Fruit fly (Drosophila melanogaster) whole organism, embryonic: ENCODE results near the gene TbCMF46.

Experiments
- Abd-B ChIP-seq: fragments of 200-800 bp; sonication (Bioruptor generic); optimal IDR thresholded peaks from 2 replicates; lab custom pipeline; 2018; ENCODE audit warnings: missing biosample characterization, mild to moderate bottlenecking, missing genetic modification characterization, moderate library complexity
- Ada2b ChIP-seq: fragments of 200-800 bp; sonication (Bioruptor generic); IDR thresholded peaks from 2 replicates; pipeline ENCODE4 v1.3.6; 2022; ENCODE audit warnings: missing biosample characterization, missing genetic modification characterization
- Blimp-1 ChIP-seq: fragments of 200-800 bp; sonication (Bioruptor generic); optimal IDR thresholded peaks from 3 replicates; lab custom pipeline; 2018; ENCODE audit warnings: missing biosample characterization, missing genetic modification characterization, mild to moderate bottlenecking, moderate library complexity, missing genetic modification reagents
- CG11696 ChIP-seq: fragments of 200-800 bp; sonication (Bioruptor generic); IDR thresholded peaks from 2 replicates; pipeline ENCODE4 v1.3.6; 2022; ENCODE audit warnings: missing biosample characterization, missing genetic modification characterization
- CG11723 ChIP-seq: fragments of 200-800 bp; sonication (Bioruptor generic); optimal IDR thresholded peaks from 2 replicates; lab custom pipeline; 2017; ENCODE audit warnings: missing biosample characterization, mild to moderate bottlenecking, missing genetic modification characterization
- CG12391 ChIP-seq: fragments of 200-800 bp; sonication (Bioruptor generic); optimal IDR thresholded peaks from 3 replicates; lab custom pipeline; 2018; ENCODE audit warnings: missing biosample characterization, mild to moderate bottlenecking, missing genetic modification characterization, moderate library complexity
- CG13624 ChIP-seq: fragments of 200-800 bp; sonication (Bioruptor generic); optimal IDR thresholded peaks from 2 replicates; lab custom pipeline; 2016; ENCODE audit warnings: missing biosample characterization, missing genetic modification characterization
- CG14441 ChIP-seq: fragments of 200-800 bp; sonication (Bioruptor generic); IDR thresholded peaks from 2 replicates; pipeline ENCODE4 v1.3.6; 2022; ENCODE audit warnings: missing biosample characterization, missing genetic modification characterization
- CG1792 ChIP-seq: fragments of 200-800 bp; sonication (Bioruptor generic); optimal IDR thresholded peaks from 2 replicates; lab custom pipeline; 2016; ENCODE audit warnings: missing biosample characterization, missing genetic modification characterization
- CG18262 ChIP-seq: fragments of 200-800 bp; optimal IDR thresholded peaks from 3 replicates; lab custom pipeline; 2019; ENCODE audit warnings: missing biosample characterization, mild to moderate bottlenecking, missing genetic modification characterization, moderate library complexity
- CG2116 ChIP-seq: fragments of 200-800 bp; sonication (Bioruptor generic); optimal IDR thresholded peaks from 3 replicates; lab custom pipeline; 2018; ENCODE audit warnings: missing biosample characterization, mild to moderate bottlenecking, missing genetic modification characterization
- CG32532 ChIP-seq: fragments of 200-800 bp; sonication (Bioruptor generic); IDR thresholded peaks from 2 replicates; pipeline ENCODE4 v1.3.6; 2022; ENCODE audit warnings: missing biosample characterization, missing genetic modification characterization
- CG32767 ChIP-seq: fragments of 200-800 bp; sonication (Bioruptor generic); IDR thresholded peaks from 2 replicates; pipeline ENCODE4 v1.3.6; 2022; ENCODE audit warnings: missing biosample characterization, missing genetic modification characterization
- CG33213 ChIP-seq: fragments of 200-800 bp; sonication (Bioruptor generic); optimal IDR thresholded peaks from 3 replicates; lab custom pipeline; 2016; ENCODE audit warnings: missing biosample characterization, missing genetic modification characterization
- CG3838 ChIP-seq: fragments of 200-800 bp; sonication (Bioruptor generic); optimal IDR thresholded peaks from 3 replicates; lab custom pipeline; 2016; ENCODE audit warnings: missing biosample characterization, missing genetic modification characterization
- CG42726 ChIP-seq: fragments of 200-800 bp; sonication (Bioruptor generic); IDR thresholded peaks from 2 replicates; pipeline ENCODE4 v1.3.6; 2022; ENCODE audit warnings: missing biosample characterization, missing genetic modification characterization; ENCODE audit not compliant: partially characterized antibody
- CG4328 ChIP-seq: fragments of 200-800 bp; sonication (Bioruptor generic); optimal IDR thresholded peaks from 3 replicates; lab custom pipeline; 2017; ENCODE audit warnings: missing biosample characterization, missing genetic modification reagents, missing genetic modification characterization
- CG4360 ChIP-seq: fragments of 200-800 bp; sonication (Bioruptor generic); IDR thresholded peaks from 2 replicates; pipeline ENCODE4 v1.3.6; 2022; ENCODE audit warnings: missing biosample characterization, missing genetic modification characterization
- CG6175 ChIP-seq: fragments of 200-800 bp; sonication (Bioruptor generic); IDR thresholded peaks from 3 replicates; pipeline ENCODE4 v1.3.6; 2022; ENCODE audit warnings: missing biosample characterization, missing genetic modification characterization
- CG7271 ChIP-seq: fragments of 200-800 bp; sonication (Bioruptor generic); optimal IDR thresholded peaks from 2 replicates; lab custom pipeline; 2018; ENCODE audit warnings: missing biosample characterization, mild to moderate bottlenecking, missing genetic modification characterization, moderate library complexity
- CG7928 ChIP-seq: fragments of 200-800 bp; sonication (Bioruptor generic); optimal IDR thresholded peaks from 2 replicates; lab custom pipeline; 2017; ENCODE audit warnings: missing biosample characterization, mild to moderate bottlenecking, missing genetic modification characterization
- CG7987 ChIP-seq: fragments of 200-800 bp; sonication (Bioruptor generic); optimal IDR thresholded peaks from 2 replicates; lab custom pipeline; 2018; ENCODE audit warnings: missing biosample characterization, mild to moderate bottlenecking, missing genetic modification characterization, moderate library complexity
- CrebB ChIP-seq: fragments of 200-800 bp; sonication (Bioruptor generic); optimal IDR thresholded peaks from 3 replicates; lab custom pipeline; 2018; ENCODE audit warnings: missing biosample characterization, mild to moderate bottlenecking, missing genetic modification characterization
- Dad ChIP-seq: fragments of 200-800 bp; sonication (Bioruptor generic); optimal IDR thresholded peaks from 3 replicates; lab custom pipeline; 2016; ENCODE audit warnings: missing biosample characterization, missing genetic modification characterization
- Dbx ChIP-seq: fragments of 200-800 bp; sonication (Bioruptor generic); IDR thresholded peaks from 3 replicates; pipeline ENCODE4 v1.3.6; 2022; ENCODE audit warnings: missing biosample characterization, missing genetic modification characterization
- Dip3 ChIP-seq: fragments of 200-800 bp; sonication (Bioruptor generic); optimal IDR thresholded peaks from 3 replicates; lab custom pipeline; 2016; ENCODE audit warnings: missing biosample characterization, missing genetic modification characterization
- Doc2 ChIP-seq: fragments of 200-800 bp; sonication (Bioruptor generic); IDR thresholded peaks from 2 replicates; pipeline ENCODE4 v1.3.6; 2022; ENCODE audit warnings: missing biosample characterization, missing genetic modification characterization
- E2f1 ChIP-seq: fragments of 200-800 bp; sonication (Bioruptor generic); IDR thresholded peaks from 2 replicates; pipeline ENCODE4 v1.3.6; 2022; ENCODE audit warnings: missing biosample characterization, missing genetic modification characterization
- MESR4 ChIP-seq: fragments of 200-800 bp; sonication (Bioruptor generic); optimal IDR thresholded peaks from 2 replicates; lab custom pipeline; 2018; ENCODE audit warnings: missing biosample characterization, mild to moderate bottlenecking, missing genetic modification characterization, moderate library complexity
- Mad ChIP-seq: fragments of 200-800 bp; sonication (Bioruptor generic); optimal IDR thresholded peaks from 2 replicates; lab custom pipeline; 2016; ENCODE audit warnings: missing biosample characterization, missing genetic modification characterization
- Nf-YC ChIP-seq: fragments of 200-800 bp; optimal IDR thresholded peaks from 3 replicates; lab custom pipeline; 2019; ENCODE audit warnings: missing biosample characterization, mild to moderate bottlenecking, missing genetic modification characterization, moderate library complexity
- Usf ChIP-seq: fragments of 200-800 bp; sonication (Bioruptor generic); optimal IDR thresholded peaks from 2 replicates; lab custom pipeline; 2017; ENCODE audit warnings: missing genotype, missing biosample characterization, missing genetic modification characterization
- ara ChIP-seq: fragments of 200-800 bp; sonication (Bioruptor generic); IDR thresholded peaks from 2 replicates; pipeline ENCODE4 v1.3.6; 2022; ENCODE audit warnings: missing biosample characterization, missing genetic modification characterization
- bsh ChIP-seq, 2 experiments: fragments of 200-800 bp; sonication (Bioruptor generic); optimal IDR thresholded peaks; 2 replicates each; lab custom pipeline; 2017 to 2018; ENCODE audit warnings: mild to moderate bottlenecking in 2 of 2, missing biosample characterization in 2 of 2, missing genetic modification characterization in 2 of 2, moderate library complexity in 1 of 2
- cwo ChIP-seq: fragments of 200-800 bp; sonication (Bioruptor generic); optimal IDR thresholded peaks from 3 replicates; lab custom pipeline; 2017; ENCODE audit warnings: missing biosample characterization, missing genetic modification characterization, mild to moderate bottlenecking, moderate library complexity, missing genetic modification reagents
- dysf ChIP-seq: fragments of 200-800 bp; sonication (Bioruptor generic); IDR thresholded peaks from 3 replicates; pipeline ENCODE4 v1.3.6; 2022; ENCODE audit warnings: missing biosample characterization, missing genetic modification characterization
- ems ChIP-seq: fragments of 200-800 bp; sonication (Bioruptor generic); optimal IDR thresholded peaks from 3 replicates; lab custom pipeline; 2016; ENCODE audit warnings: missing biosample characterization, missing genetic modification characterization
- eyg ChIP-seq: fragments of 200-800 bp; sonication (Bioruptor generic); optimal IDR thresholded peaks from 3 replicates; lab custom pipeline; 2016; ENCODE audit warnings: missing biosample characterization, missing genetic modification characterization
- gcm ChIP-seq: fragments of 200-800 bp; sonication (Bioruptor generic); optimal IDR thresholded peaks from 2 replicates; lab custom pipeline; 2019; ENCODE audit warnings: missing biosample characterization, mild to moderate bottlenecking, missing genetic modification characterization, moderate library complexity
- h ChIP-seq: fragments of >200 bp; optimal IDR thresholded peaks from 2 replicates; lab custom pipeline; 2017
- lmd ChIP-seq: fragments of 200-800 bp; sonication (Bioruptor generic); IDR thresholded peaks from 2 replicates; pipeline ENCODE4 v1.3.6; 2022; ENCODE audit warnings: missing biosample characterization, missing genetic modification characterization
- nerfin-1 ChIP-seq: fragments of 200-800 bp; sonication (Bioruptor generic); optimal IDR thresholded peaks from 3 replicates; lab custom pipeline; 2019; ENCODE audit warnings: missing biosample characterization, mild to moderate bottlenecking, missing genetic modification characterization, moderate library complexity
- nmo ChIP-seq: fragments of 200-800 bp; sonication (Bioruptor generic); optimal IDR thresholded peaks from 2 replicates; lab custom pipeline; 2018; ENCODE audit warnings: missing biosample characterization, mild to moderate bottlenecking, missing genetic modification characterization, moderate library complexity
- pnt ChIP-seq: fragments of 200-800 bp; sonication (Bioruptor generic); optimal IDR thresholded peaks from 3 replicates; lab custom pipeline; 2016; ENCODE audit warnings: missing biosample characterization, missing genetic modification characterization
- prd ChIP-seq, 3 experiments: fragments of >200 bp in 2 of 3; fragments of 200-800 bp in 1 of 3; sonication (Bioruptor generic) in 1 of 3; optimal IDR thresholded peaks in 2 of 3; IDR thresholded peaks in 1 of 3; 2 replicates in 2 of 3; 3 replicates in 1 of 3; pipeline versions ENCODE4 v1.3.6 to Lab custom; 2017 to 2022; ENCODE audit warnings: missing biosample characterization in 1 of 3, missing genetic modification characterization in 1 of 3
- psq ChIP-seq: fragments of 200-800 bp; sonication (Bioruptor generic); optimal IDR thresholded peaks from 2 replicates; lab custom pipeline; 2017; ENCODE audit warnings: missing biosample characterization, missing genetic modification characterization
- repo ChIP-seq: fragments of 200-800 bp; sonication (Bioruptor generic); optimal IDR thresholded peaks from 2 replicates; lab custom pipeline; 2016; ENCODE audit warnings: missing biosample characterization, missing genetic modification characterization
- shn ChIP-seq: fragments of 200-800 bp; sonication (Bioruptor generic); optimal IDR thresholded peaks from 3 replicates; lab custom pipeline; 2016; ENCODE audit warnings: missing biosample characterization, missing genetic modification characterization
- sug ChIP-seq: fragments of 200-800 bp; optimal IDR thresholded peaks from 2 replicates; lab custom pipeline; 2019; ENCODE audit warnings: missing biosample characterization, mild to moderate bottlenecking, missing genetic modification characterization, moderate library complexity
- trem ChIP-seq: fragments of 200-800 bp; optimal IDR thresholded peaks from 3 replicates; lab custom pipeline; 2019; ENCODE audit warnings: missing biosample characterization, mild to moderate bottlenecking, missing genetic modification characterization, moderate library complexity
- tup ChIP-seq: fragments of 200-800 bp; sonication (Bioruptor generic); optimal IDR thresholded peaks from 2 replicates; lab custom pipeline; 2016; ENCODE audit warnings: missing biosample characterization, mild to moderate bottlenecking, missing genetic modification characterization, moderate library complexity
- unpg ChIP-seq: fragments of 200-800 bp; sonication (Bioruptor generic); optimal IDR thresholded peaks from 3 replicates; lab custom pipeline; 2018; ENCODE audit warnings: missing biosample characterization, mild to moderate bottlenecking, missing genetic modification characterization, moderate library complexity

The TbCMF46 gene

dm6 chr2L:9963603-9964042 is 39.0 kb upstream of the TbCMF46 start, which contains the start of gene CG5850 (continued):
- TF ChIP-seq CG32532 (no peak), Doc2 (GFP tag; lab: Robert Waterston, UW) (no peak), Dip3 (GFP tag; lab: Kevin White, UChicago) (no peak), CrebB (tag; lab: Kevin White, UChicago) (no peak), unpg (no peak), CG7987 (no peak), repo (GFP tag; lab: Kevin White, UChicago) (no peak), Nf-YC (tag; lab: Kevin White, UChicago) (peak; percentile 7), CG4360 (no peak), CG11696 (GFP tag; lab: Robert Waterston, UW) (no peak), MESR4 (GFP tag; lab: Kevin White, UChicago) (peak; percentile 84), shn (GFP tag; lab: Kevin White, UChicago) (no peak), CG13624 (no peak), h (no peak), prd (optimal IDR thresholded peaks at IDR 0.05; lab: Kevin White, UChicago) (no peak), prd (GFP tag; IDR thresholded peaks at IDR 0.05; lab: Robert Waterston, UW) (no peak), Dad (GFP tag; lab: Kevin White, UChicago) (no peak), eyg (no peak), ara (GFP tag; lab: Robert Waterston, UW) (no peak), Abd-B (GFP tag; lab: Kevin White, UChicago) (no peak), CG7928 (GFP tag; lab: Kevin White, UChicago) (peak; percentile 85), CG33213 (GFP tag; lab: Kevin White, UChicago) (no peak), nerfin-1 (peak; percentile 11), E2f1 (no peak), psq (GFP tag; lab: Kevin White, UChicago) (no peak), gcm (GFP tag; lab: Kevin White, UChicago) (no peak), dysf (GFP tag; lab: Robert Waterston, UW) (no peak), CG6175 (GFP tag; lab: Robert Waterston, UW) (no peak), CG18262 (tag; lab: Kevin White, UChicago) (peak; percentile 44), CG7271 (tag; lab: Kevin White, UChicago) (no peak), Mad (GFP tag; lab: Kevin White, UChicago) (no peak), CG3838 (no peak), nmo (GFP tag; lab: Kevin White, UChicago) (peak; percentile 8), lmd (no peak), ems (GFP tag; lab: Kevin White, UChicago) (no peak), CG42726 (GFP tag; lab: Robert Waterston, UW) (no peak), Ada2b (no peak), Blimp-1 (GFP tag; lab: Kevin White, UChicago) (peak; percentile 21), CG1792 (GFP tag; lab: Kevin White, UChicago) (no peak), CG12391 (tag; lab: Kevin White, UChicago) (peak; percentile 64), bsh (GFP tag; optimal IDR thresholded peaks at IDR 0.05; lab: Kevin White, UChicago) (no peak), CG11723 (GFP tag; lab: Kevin White, UChicago) (no peak), pnt (GFP tag; lab: Kevin White, UChicago) (no peak), Usf (GFP tag; lab: Kevin White, UChicago) (no peak), cwo (no peak), CG4328 (GFP tag; lab: Kevin White, UChicago) (no peak), tup (GFP tag; lab: Kevin White, UChicago) (no peak), sug (tag; lab: Kevin White, UChicago) (peak; percentile 42), CG32767 (GFP tag; lab: Robert Waterston, UW) (no peak), Dbx (GFP tag; lab: Robert Waterston, UW) (no peak), CG14441 (no peak), CG2116 (peak; percentile 27), trem (tag; lab: Kevin White, UChicago) (peak; percentile 56)
